Worm (Caenorhabditis elegans) whole organism, L2 larva: ENCODE measurements around the gene T23F4.2.

ENCODE experiments used
- mdl-1 ChIP-seq, 2 experiments: fragments of 150-350 bp in 1 of 2; sonication (generic microtip) in 1 of 2; optimal IDR thresholded peaks; 2 replicates each; lab custom pipeline; 2017; ENCODE audit warnings: missing biosample characterization in 2 of 2, missing genetic modification characterization in 2 of 2
- skn-1 ChIP-seq: sonication (generic microtip); optimal IDR thresholded peaks from 2 replicates; lab custom pipeline; 2017; ENCODE audit warnings: missing biosample characterization, missing genetic modification characterization

ce11 chrII:1114133-1114532 lies 49.2 kb upstream of the T23F4.2 start, which contains the start of gene lips-12:
- TF ChIP-seq skn-1 (no peak), mdl-1 (tag; optimal IDR thresholded peaks at IDR 0.05; lab: Kevin White, UChicago) (no peak)
